Worm (Caenorhabditis elegans) whole organism, young adult: ENCODE data around the gene E_BE45912.2.
"Not testable (repeated sequence)": the region's sequence is repeated elsewhere in the genome, so short reads cannot be mapped to it uniquely, and the experiment has no call there.

Experiments used
- B0035.1 ChIP-seq: sonication (generic microtip); optimal IDR thresholded peaks from 2 replicates; lab custom pipeline; 2016; ENCODE audit warnings: missing genetic modification characterization, mild to moderate bottlenecking, missing compliant biosample characterization, missing genotype, missing genetic modification reagents
- F33H1.4 ChIP-seq: fragments of 200-800 bp; sonication (Bioruptor generic); IDR thresholded peaks from 2 replicates; pipeline ENCODE4 v1.3.6; 2022; ENCODE audit warnings: missing genetic modification reagents, missing genetic modification characterization, missing compliant biosample characterization
- F39B2.1 ChIP-seq: fragments of 200-800 bp; sonication (Bioruptor generic); IDR thresholded peaks from 2 replicates; pipeline ENCODE4 v1.3.6; 2022; ENCODE audit warnings: missing genetic modification reagents, missing genetic modification characterization, missing compliant biosample characterization
- F49E8.2 ChIP-seq: sonication (generic microtip); optimal IDR thresholded peaks from 3 replicates; lab custom pipeline; 2017; ENCODE audit warnings: missing genetic modification characterization, mild to moderate bottlenecking, missing compliant biosample characterization, antibody characterized with exemption, moderate library complexity; ENCODE audit not compliant: insufficient read depth
- F52B5.7 ChIP-seq: sonication (generic microtip); optimal IDR thresholded peaks from 2 replicates; lab custom pipeline; 2016; ENCODE audit warnings: mild to moderate bottlenecking, missing genetic modification characterization, missing compliant biosample characterization
- akir-1 ChIP-seq: fragments of 200-800 bp; sonication (Bioruptor generic); optimal IDR thresholded peaks from 2 replicates; lab custom pipeline; 2018; ENCODE audit warnings: mild to moderate bottlenecking, missing genetic modification characterization, moderate library complexity, missing compliant biosample characterization
- atf-7 ChIP-seq: sonication (generic microtip); optimal IDR thresholded peaks from 2 replicates; lab custom pipeline; 2017; ENCODE audit warnings: mild to moderate bottlenecking, missing genetic modification characterization, missing compliant biosample characterization
- athp-1 ChIP-seq: sonication (generic microtip); optimal IDR thresholded peaks from 2 replicates; lab custom pipeline; 2017; ENCODE audit warnings: mild to moderate bottlenecking, missing genetic modification characterization, missing compliant biosample characterization
- ccch-3 ChIP-seq: fragments of 200-800 bp; sonication (Bioruptor generic); optimal IDR thresholded peaks from 2 replicates; lab custom pipeline; 2018; ENCODE audit warnings: mild to moderate bottlenecking, missing genetic modification characterization, missing compliant biosample characterization
- cebp-1 ChIP-seq, 2 experiments: fragments of 200-800 bp in 1 of 2; sonication (Bioruptor generic) in 1 of 2; sonication (generic microtip) in 1 of 2; IDR thresholded peaks in 1 of 2; optimal IDR thresholded peaks in 1 of 2; 2 replicates each; pipeline versions ENCODE4 v1.3.6 to Lab custom; 2017 to 2022; ENCODE audit warnings: missing compliant biosample characterization in 2 of 2, missing genetic modification characterization in 2 of 2, mild to moderate bottlenecking in 1 of 2, missing genetic modification reagents in 1 of 2, moderate library complexity in 1 of 2
- ceh-100 ChIP-seq: fragments of 200-800 bp; sonication (Bioruptor generic); IDR thresholded peaks from 2 replicates; pipeline ENCODE4 v1.3.6; 2022; ENCODE audit warnings: missing genetic modification reagents, missing genetic modification characterization, missing compliant biosample characterization
- ceh-79 ChIP-seq: sonication (generic microtip); optimal IDR thresholded peaks from 2 replicates; lab custom pipeline; 2017; ENCODE audit warnings: mild to moderate bottlenecking, missing genetic modification characterization, missing compliant biosample characterization
- dox-1 ChIP-seq: fragments of 200-800 bp; sonication (Bioruptor generic); IDR thresholded peaks from 2 replicates; pipeline ENCODE4 v1.3.6; 2022; ENCODE audit warnings: missing genetic modification reagents, missing genetic modification characterization, missing compliant biosample characterization
- egrh-3 ChIP-seq: fragments of 200-800 bp; sonication (Bioruptor generic); IDR thresholded peaks from 2 replicates; pipeline ENCODE4 v1.3.6; 2022; ENCODE audit warnings: missing genetic modification reagents, missing genetic modification characterization, missing compliant biosample characterization
- ets-4 ChIP-seq: fragments of 200-800 bp; sonication (Bioruptor generic); optimal IDR thresholded peaks from 2 replicates; lab custom pipeline; 2018; ENCODE audit warnings: mild to moderate bottlenecking, missing genetic modification characterization, missing compliant biosample characterization
- him-1 ChIP-seq: sonication (generic microtip); optimal IDR thresholded peaks from 2 replicates; lab custom pipeline; 2016; ENCODE audit warnings: missing genotype, missing genetic modification reagents, missing genetic modification characterization, missing compliant biosample characterization
- hlh-12 ChIP-seq: sonication (generic microtip); optimal IDR thresholded peaks from 2 replicates; lab custom pipeline; 2016; ENCODE audit warnings: missing genetic modification characterization, missing compliant biosample characterization
- let-607 ChIP-seq, 2 experiments: fragments of 200-800 bp in 1 of 2; sonication (Bioruptor generic) in 1 of 2; sonication (generic microtip) in 1 of 2; optimal IDR thresholded peaks; 2 replicates each; lab custom pipeline; 2016 to 2018; ENCODE audit warnings: mild to moderate bottlenecking in 2 of 2, missing compliant biosample characterization in 2 of 2, missing genetic modification characterization in 2 of 2, moderate library complexity in 2 of 2, missing genotype in 1 of 2
- lin-26 ChIP-seq: fragments of 200-800 bp; sonication (Bioruptor generic); IDR thresholded peaks from 2 replicates; pipeline ENCODE4 v1.3.6; 2022; ENCODE audit warnings: missing genetic modification reagents, missing genetic modification characterization, missing compliant biosample characterization
- lir-1 ChIP-seq: fragments of 200-800 bp; sonication (Bioruptor generic); conservative IDR thresholded peaks from 2 replicates; pipeline ENCODE4 v1.3.6; 2022; ENCODE audit warnings: missing genetic modification reagents, missing genetic modification characterization, missing compliant biosample characterization
- lsl-1 ChIP-seq: fragments of 200-800 bp; sonication (Bioruptor generic); optimal IDR thresholded peaks from 2 replicates; lab custom pipeline; 2018; ENCODE audit warnings: mild to moderate bottlenecking, missing genetic modification characterization, moderate library complexity, missing compliant biosample characterization
- madf-10 ChIP-seq: sonication (generic microtip); optimal IDR thresholded peaks from 2 replicates; lab custom pipeline; 2016; ENCODE audit warnings: mild to moderate bottlenecking, missing genetic modification characterization, missing compliant biosample characterization
- nfya-2 ChIP-seq: fragments of 200-800 bp; sonication (Bioruptor generic); IDR thresholded peaks from 2 replicates; pipeline ENCODE4 v1.3.6; 2022; ENCODE audit warnings: missing genetic modification reagents, missing genetic modification characterization, missing compliant biosample characterization
- nhr-80 ChIP-seq: sonication (generic microtip); optimal IDR thresholded peaks from 2 replicates; lab custom pipeline; 2016; ENCODE audit warnings: missing genetic modification characterization, missing compliant biosample characterization
- nhr-90 ChIP-seq: sonication (generic microtip); optimal IDR thresholded peaks from 2 replicates; lab custom pipeline; 2016; ENCODE audit warnings: missing genotype, mild to moderate bottlenecking, missing genetic modification characterization, missing compliant biosample characterization
- rpc-1 ChIP-seq, 2 experiments: fragments of 150-350 bp in 1 of 2; sonication (generic microtip) in 1 of 2; optimal IDR thresholded peaks; 2 replicates each; lab custom pipeline; 2014 to 2018; ENCODE audit warnings: missing biosample characterization in 1 of 2, missing genetic modification characterization in 1 of 2, missing genetic modification reagents in 1 of 2, missing genotype in 1 of 2
- snpc-1.3 ChIP-seq: sonication (generic microtip); optimal IDR thresholded peaks from 2 replicates; lab custom pipeline; 2017; ENCODE audit warnings: missing genetic modification characterization, mild to moderate bottlenecking, missing compliant biosample characterization, antibody characterized with exemption, moderate library complexity, missing genotype, missing genetic modification reagents; ENCODE audit not compliant: insufficient read depth
- sptf-2 ChIP-seq: fragments of 200-800 bp; sonication (Bioruptor generic); optimal IDR thresholded peaks from 2 replicates; lab custom pipeline; 2018; ENCODE audit warnings: mild to moderate bottlenecking, missing genetic modification characterization, missing compliant biosample characterization
- tbp1 ChIP-seq: fragments of 200-800 bp; sonication (Bioruptor generic); optimal IDR thresholded peaks from 2 replicates; lab custom pipeline; 2018; ENCODE audit warnings: mild to moderate bottlenecking, missing genetic modification characterization, missing compliant biosample characterization
- unc-130 ChIP-seq: sonication (generic microtip); optimal IDR thresholded peaks from 2 replicates; lab custom pipeline; 2016; ENCODE audit warnings: missing genetic modification reagents, missing genetic modification characterization, missing compliant biosample characterization
- unc-62 ChIP-seq: fragments of 150-350 bp; optimal IDR thresholded peaks from 2 replicates; lab custom pipeline; 2014; ENCODE audit warnings: missing biosample characterization, missing genetic modification reagents, missing genetic modification characterization
- zfh-2 ChIP-seq: fragments of 200-800 bp; sonication (Bioruptor generic); conservative IDR thresholded peaks from 2 replicates; pipeline ENCODE4 v1.3.6; 2022; ENCODE audit warnings: missing genetic modification reagents, missing genetic modification characterization, missing compliant biosample characterization
- ztf-28 ChIP-seq: fragments of 200-800 bp; sonication (Bioruptor generic); IDR thresholded peaks from 2 replicates; pipeline ENCODE4 v1.3.6; 2022; ENCODE audit warnings: missing genetic modification reagents, missing genetic modification characterization, missing compliant biosample characterization

The E_BE45912.2 gene

DNA sequence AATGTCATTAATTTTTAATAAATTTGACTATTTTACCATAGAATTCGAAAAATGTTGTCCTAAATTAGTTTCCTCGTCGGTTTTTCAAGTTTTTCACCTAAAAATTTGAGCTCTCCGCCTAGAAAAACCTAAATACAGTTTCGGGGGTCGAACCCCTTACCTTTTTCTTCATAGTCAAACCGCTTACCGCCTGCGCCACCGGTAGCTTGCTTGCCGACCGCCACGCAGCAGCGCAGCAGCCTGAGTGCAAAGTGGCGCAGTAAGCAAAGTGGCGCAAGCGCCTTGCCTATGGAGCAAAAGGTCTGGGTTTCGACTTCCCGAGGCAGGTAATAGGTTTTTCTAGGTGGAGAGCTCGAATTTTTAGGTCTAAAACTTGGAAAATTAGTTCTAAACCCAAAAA, 24.7 kb downstream of the E_BE45912.2 start:
- TF ChIP-seq tbp1: peak; percentile 62
- TF ChIP-seq rpc-1 (optimal IDR thresholded peaks at IDR 0.05; lab: Kevin White, UChicago): not testable (repeated sequence)
- TF ChIP-seq rpc-1 (tag; optimal IDR thresholded peaks at IDR 0.05; lab: Kevin White, UChicago): peak; percentile 47
- peak; percentile 72 for TF ChIP-seq egrh-3 (GFP tag; lab: Robert Waterston, UW)

- TF ChIP-seq snpc-1.3 (tag; lab: Kevin White, UChicago): no peak
- peak; percentile 57; the same call in 1 of the 2 replicates for TF ChIP-seq cebp-1 (GFP tag; IDR thresholded peaks at IDR 0.05; lab: Robert Waterston, UW)
- peak; percentile 92 for TF ChIP-seq cebp-1 (tag; optimal IDR thresholded peaks at IDR 0.05; lab: Kevin White, UChicago)
Measured at ce11 chrIII:1004464-1004863, 26.4 kb downstream of the E_BE45912.2 start.

DNA sequence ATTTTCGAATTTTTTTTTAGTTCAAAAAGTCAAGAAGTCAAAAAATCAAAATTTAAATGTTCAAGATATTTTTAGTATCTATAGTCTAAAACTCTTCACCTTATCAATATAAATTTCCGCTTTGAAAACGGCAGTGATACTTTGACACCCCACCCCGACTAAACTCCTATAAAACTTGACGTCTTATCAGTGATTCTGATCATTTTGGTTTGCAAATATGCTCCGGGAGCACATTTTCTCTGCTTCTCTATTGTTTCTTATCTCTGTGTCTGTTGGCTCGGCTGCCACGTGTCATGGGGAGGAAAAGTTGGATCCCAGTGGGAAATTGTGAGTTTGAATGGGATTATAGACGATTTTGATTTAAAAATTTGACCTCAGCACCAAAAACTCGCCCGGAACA, 28.4 kb downstream of the E_BE45912.2 start, which contains the start of gene clec-150:
Gene clec-150, plus strand, starts transcription at position 198 of the 400 bp plus-strand sequence.
- peak; percentile 1 for TF ChIP-seq tbp1
- no peak for TF ChIP-seq F52B5.7 (tag; lab: Kevin White, UChicago)
- peak; percentile 18 for TF ChIP-seq unc-62
- no peak; the same call in 1 of the 2 replicates for TF ChIP-seq dox-1 (GFP tag; lab: Robert Waterston, UW)
- TF ChIP-seq F33H1.4: no peak
- TF ChIP-seq madf-10: peak; percentile 1
- TF ChIP-seq ccch-3 (GFP tag; lab: Kevin White, UChicago): no peak
- TF ChIP-seq cebp-1 (GFP tag; IDR thresholded peaks at IDR 0.05; lab: Robert Waterston, UW): no peak
- TF ChIP-seq cebp-1 (tag; optimal IDR thresholded peaks at IDR 0.05; lab: Kevin White, UChicago): peak; percentile 18
- TF ChIP-seq B0035.1 (tag; lab: Kevin White, UChicago): no peak
- no peak for TF ChIP-seq zfh-2 (GFP tag; lab: Robert Waterston, UW)
- TF ChIP-seq nhr-90: peak; percentile 22
- TF ChIP-seq nhr-80 (tag; lab: Kevin White, UChicago): peak; percentile 93
- no peak for TF ChIP-seq ceh-79 (tag; lab: Kevin White, UChicago)
- peak; percentile 15 to 85 for TF ChIP-seq let-607 (tag; optimal IDR thresholded peaks at IDR 0.05; lab: Kevin White, UChicago)
- TF ChIP-seq ets-4: peak; percentile 22

ce11 chrIII:1001297-1001696, 29.6 kb downstream of the E_BE45912.2 start, which contains the start of gene R06B10.7:
R06B10.7 (minus strand) TSS chrIII:1001397.
- TF ChIP-seq lin-26 (GFP tag; lab: Robert Waterston, UW): no peak
- TF ChIP-seq lsl-1 (GFP tag; lab: Kevin White, UChicago): no peak
- TF ChIP-seq ztf-28 (GFP tag; lab: Robert Waterston, UW): no peak
- no peak for TF ChIP-seq atf-7 (tag; lab: Kevin White, UChicago)
- no peak for TF ChIP-seq sptf-2 (GFP tag; lab: Kevin White, UChicago)
- no peak for TF ChIP-seq ets-4
- TF ChIP-seq akir-1: no peak
- TF ChIP-seq athp-1 (tag; lab: Kevin White, UChicago): no peak
- TF ChIP-seq F39B2.1 (GFP tag; lab: Robert Waterston, UW): no peak
- no peak for TF ChIP-seq tbp1
- TF ChIP-seq ceh-100 (GFP tag; lab: Robert Waterston, UW): no peak
- no peak for TF ChIP-seq F49E8.2 (tag; lab: Kevin White, UChicago)
- no peak for TF ChIP-seq him-1
- TF ChIP-seq lir-1 (GFP tag; lab: Robert Waterston, UW): no peak
- TF ChIP-seq hlh-12 (tag; lab: Kevin White, UChicago): no peak
- no peak for TF ChIP-seq B0035.1 (tag; lab: Kevin White, UChicago)
- TF ChIP-seq nfya-2 (GFP tag; lab: Robert Waterston, UW): no peak
- TF ChIP-seq ceh-79 (tag; lab: Kevin White, UChicago): no peak
- no peak for TF ChIP-seq unc-130 (GFP tag; lab: Kevin White, UChicago)
